1 fruit fly cellular context compared by ENCODE assay signal in the genomic region with DNA sequence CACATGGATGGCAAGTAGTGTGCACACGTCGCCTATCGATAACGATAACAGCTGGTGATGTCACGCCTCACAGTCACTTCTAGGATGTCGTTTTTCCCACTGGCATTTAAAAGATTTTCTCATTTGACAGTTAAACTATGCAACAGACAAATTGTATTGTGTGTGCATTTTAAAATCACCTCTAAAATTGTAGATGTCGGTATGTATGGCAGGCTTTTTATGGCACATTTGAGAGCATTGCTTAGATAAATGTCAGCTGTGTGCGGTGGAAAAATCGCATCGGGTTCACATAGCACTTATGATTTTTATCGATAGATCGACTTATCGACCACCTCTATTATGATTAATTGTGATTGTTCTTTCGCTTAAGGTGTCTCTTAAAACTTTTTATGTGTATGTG.
TF ChIP-seq lines count a peak whose summit lies in the region.

Gene ArgRS, minus strand, starts transcription at position 7 of the 400 bp plus-strand sequence.
Gene CG8578, plus strand, starts transcription at position 338 of the 400 bp plus-strand sequence.

TF ChIP-seq in whole organism, embryonic, 481 proteins besides CTCF, POLR2A, EP300 and RAD21 (continued from another document and continues in another):
- no peak for TF ChIP-seq yki (optimal IDR thresholded peaks at IDR 0.05; lab: Kevin White, UChicago)
- TF ChIP-seq stwl (tag; optimal IDR thresholded peaks at IDR 0.05; lab: Kevin White, UChicago), result peak; percentile 30
- TF ChIP-seq Poxn (GFP tag; IDR thresholded peaks at IDR 0.05; lab: Robert Waterston, UW), result no peak
- no peak for TF ChIP-seq fd102C (GFP tag; optimal IDR thresholded peaks at IDR 0.05; lab: Kevin White, UChicago)
- no peak for TF ChIP-seq CG5180 (GFP tag; optimal IDR thresholded peaks at IDR 0.05; lab: Kevin White, UChicago)
- TF ChIP-seq CG7987 (GFP tag; optimal IDR thresholded peaks at IDR 0.05; lab: Kevin White, UChicago), result no peak
- TF ChIP-seq cas (GFP tag; IDR thresholded peaks at IDR 0.05; lab: Robert Waterston, UW), result 0 out of 2 replicates have a peak, but pooled peaks have one; percentile 28
- TF ChIP-seq pnt (GFP tag; optimal IDR thresholded peaks at IDR 0.05; lab: Kevin White, UChicago), result peak; percentile 86
- TF ChIP-seq CG4707 (GFP tag; optimal IDR thresholded peaks at IDR 0.05; lab: Kevin White, UChicago), result no peak
- TF ChIP-seq emc (GFP tag; optimal IDR thresholded peaks at IDR 0.05; lab: Kevin White, UChicago), result no peak
- peak; percentile 55; the same call in 1 of the 3 replicates for TF ChIP-seq mld (GFP tag; IDR thresholded peaks at IDR 0.05; lab: Robert Waterston, UW; ENCODE audit: partially characterized antibody)
- TF ChIP-seq Tbp (GFP tag; optimal IDR thresholded peaks at IDR 0.05; lab: Kevin White, UChicago), result no peak
- peak; percentile 74 for TF ChIP-seq CG17829 (tag; optimal IDR thresholded peaks at IDR 0.05; lab: Kevin White, UChicago)
- peak; percentile 22 for TF ChIP-seq CG17385 (GFP tag; optimal IDR thresholded peaks at IDR 0.05; lab: Kevin White, UChicago)
- TF ChIP-seq Trl (optimal IDR thresholded peaks at IDR 0.05; lab: Kevin White, UChicago), result no peak
- peak; percentile 82 for TF ChIP-seq Trl (GFP tag; optimal IDR thresholded peaks at IDR 0.05; lab: Kevin White, UChicago)
- no peak for TF ChIP-seq rib (GFP tag; IDR thresholded peaks at IDR 0.05; lab: Robert Waterston, UW)
- no peak for TF ChIP-seq Dbx (GFP tag; IDR thresholded peaks at IDR 0.05; lab: Robert Waterston, UW)
- no peak for TF ChIP-seq CG11504 (tag; optimal IDR thresholded peaks at IDR 0.05; lab: Kevin White, UChicago)
- TF ChIP-seq CG11456 (GFP tag; IDR thresholded peaks at IDR 0.05; lab: Robert Waterston, UW), result no peak
- peak; percentile 7 for TF ChIP-seq CG8944 (GFP tag; optimal IDR thresholded peaks at IDR 0.05; lab: Kevin White, UChicago)
- peak; percentile 61 for TF ChIP-seq Doc3 (GFP tag; IDR thresholded peaks at IDR 0.05; lab: Robert Waterston, UW; ENCODE audit: partially characterized antibody)
- TF ChIP-seq ap (GFP tag; IDR thresholded peaks at IDR 0.05; lab: Robert Waterston, UW), result no peak
- peak; percentile 20 for TF ChIP-seq gfzf (GFP tag; optimal IDR thresholded peaks at IDR 0.05; lab: Kevin White, UChicago)
- no peak for TF ChIP-seq h (optimal IDR thresholded peaks at IDR 0.05; lab: Kevin White, UChicago)
- TF ChIP-seq CG1647 (GFP tag; optimal IDR thresholded peaks at IDR 0.05; lab: Kevin White, UChicago), result no peak
- no peak for TF ChIP-seq btn (GFP tag; optimal IDR thresholded peaks at IDR 0.05; lab: Kevin White, UChicago)
- TF ChIP-seq Dip3 (GFP tag; optimal IDR thresholded peaks at IDR 0.05; lab: Kevin White, UChicago), result peak; percentile 13
- peak; percentile 88 for TF ChIP-seq slp2 (GFP tag; optimal IDR thresholded peaks at IDR 0.05; lab: Kevin White, UChicago)
- no peak for TF ChIP-seq dimm (GFP tag; IDR thresholded peaks at IDR 0.05; lab: Robert Waterston, UW)
- no peak for TF ChIP-seq CG43689 (GFP tag; IDR thresholded peaks at IDR 0.05; lab: Robert Waterston, UW)
- peak; percentile 80 for TF ChIP-seq CG2712 (tag; optimal IDR thresholded peaks at IDR 0.05; lab: Kevin White, UChicago)
- TF ChIP-seq Pdp1 (GFP tag; optimal IDR thresholded peaks at IDR 0.05; lab: Kevin White, UChicago), result peak; percentile 80 to 88
- TF ChIP-seq prd (optimal IDR thresholded peaks at IDR 0.05; lab: Kevin White, UChicago), result no peak
- peak; percentile 85 for TF ChIP-seq prd (GFP tag; IDR thresholded peaks at IDR 0.05; lab: Robert Waterston, UW)
- no peak; the same call in 2 of the 3 replicates for TF ChIP-seq jigr1 (GFP tag; IDR thresholded peaks at IDR 0.05; lab: Robert Waterston, UW)
- peak; percentile 56 for TF ChIP-seq chn (GFP tag; optimal IDR thresholded peaks at IDR 0.05; lab: Kevin White, UChicago)
- TF ChIP-seq schlank (tag; optimal IDR thresholded peaks at IDR 0.05; lab: Kevin White, UChicago), result peak; percentile 26
- no peak for TF ChIP-seq CG2199 (GFP tag; IDR thresholded peaks at IDR 0.05; lab: Robert Waterston, UW)
- TF ChIP-seq CG3163 (GFP tag; optimal IDR thresholded peaks at IDR 0.05; lab: Kevin White, UChicago), result peak; percentile 40
- TF ChIP-seq CoRest (tag; optimal IDR thresholded peaks at IDR 0.05; lab: Kevin White, UChicago), result peak; percentile 54
- TF ChIP-seq Jarid2 (GFP tag; optimal IDR thresholded peaks at IDR 0.05; lab: Kevin White, UChicago), result no peak
- TF ChIP-seq CG9609 (GFP tag; optimal IDR thresholded peaks at IDR 0.05; lab: Kevin White, UChicago), result peak; percentile 6
- TF ChIP-seq NfI (GFP tag; optimal IDR thresholded peaks at IDR 0.05; lab: Kevin White, UChicago), result no peak
- peak; percentile 60; the same call in 1 of the 2 replicates for TF ChIP-seq stc (GFP tag; IDR thresholded peaks at IDR 0.05; lab: Robert Waterston, UW)
- TF ChIP-seq ase (GFP tag; IDR thresholded peaks at IDR 0.05; lab: Robert Waterston, UW), result peak; percentile 55; the same call in 2 of the 3 replicates
- no peak for TF ChIP-seq CG6175 (GFP tag; IDR thresholded peaks at IDR 0.05; lab: Robert Waterston, UW)
- TF ChIP-seq CG6254 (GFP tag; optimal IDR thresholded peaks at IDR 0.05; lab: Kevin White, UChicago), result no peak
- TF ChIP-seq GATAe (GFP tag; conservative IDR thresholded peaks at IDR 0.05; lab: Robert Waterston, UW), result 0 out of 2 replicates have a peak, but pooled peaks have one; percentile 15
- TF ChIP-seq CG15696 (tag; optimal IDR thresholded peaks at IDR 0.05; lab: Kevin White, UChicago), result no peak
- no peak for TF ChIP-seq sim (GFP tag; IDR thresholded peaks at IDR 0.05; lab: Robert Waterston, UW)
- TF ChIP-seq lola (GFP tag; optimal IDR thresholded peaks at IDR 0.05; lab: Kevin White, UChicago), result peak in 1 of 3 experiments; percentile 26
- peak; percentile 53 for TF ChIP-seq CG1603 (tag; optimal IDR thresholded peaks at IDR 0.05; lab: Kevin White, UChicago)
- peak; percentile 27 for TF ChIP-seq Chrac-16 (GFP tag; optimal IDR thresholded peaks at IDR 0.05; lab: Kevin White, UChicago)
- TF ChIP-seq Oli (tag; optimal IDR thresholded peaks at IDR 0.05; lab: Kevin White, UChicago), result no peak
- TF ChIP-seq grau (tag; optimal IDR thresholded peaks at IDR 0.05; lab: Kevin White, UChicago), result peak; percentile 53
- peak; percentile 48 for TF ChIP-seq sob (GFP tag; IDR thresholded peaks at IDR 0.05; lab: Robert Waterston, UW)
- TF ChIP-seq onecut (GFP tag; IDR thresholded peaks at IDR 0.05; lab: Robert Waterston, UW), result peak; percentile 39
- peak; percentile 19; the same call in 1 of the 2 replicates for TF ChIP-seq Drgx (GFP tag; IDR thresholded peaks at IDR 0.05; lab: Robert Waterston, UW)
- TF ChIP-seq ftz-f1 (GFP tag; optimal IDR thresholded peaks at IDR 0.05; lab: Kevin White, UChicago), result no peak
- TF ChIP-seq ab (GFP tag; optimal IDR thresholded peaks at IDR 0.05; lab: Kevin White, UChicago), result no peak
- TF ChIP-seq ssp (GFP tag; IDR thresholded peaks at IDR 0.05; lab: Robert Waterston, UW), result peak; percentile 95
- TF ChIP-seq CG32532 (GFP tag; IDR thresholded peaks at IDR 0.05; lab: Robert Waterston, UW), result no peak; the same call in 1 of the 2 replicates
- peak; percentile 56; the same call in 1 of the 2 replicates for TF ChIP-seq CG8765 (GFP tag; IDR thresholded peaks at IDR 0.05; lab: Robert Waterston, UW)
- TF ChIP-seq bab2 (GFP tag; optimal IDR thresholded peaks at IDR 0.05; lab: Kevin White, UChicago), result peak; percentile 84
- TF ChIP-seq NC2α (GFP tag; optimal IDR thresholded peaks at IDR 0.05; lab: Kevin White, UChicago), result no peak
- TF ChIP-seq CG3847 (GFP tag; IDR thresholded peaks at IDR 0.05; lab: Robert Waterston, UW), result no peak
- no peak for TF ChIP-seq usp (GFP tag; optimal IDR thresholded peaks at IDR 0.05; lab: Kevin White, UChicago)
- no peak for TF ChIP-seq Sox100B (GFP tag; optimal IDR thresholded peaks at IDR 0.05; lab: Kevin White, UChicago)
- TF ChIP-seq Myb (GFP tag; optimal IDR thresholded peaks at IDR 0.05; lab: Kevin White, UChicago), result peak; percentile 42
- TF ChIP-seq unc-4 (GFP tag; IDR thresholded peaks at IDR 0.05; lab: Robert Waterston, UW; ENCODE audit: partially characterized antibody), result peak; percentile 79
- no peak for TF ChIP-seq CG4730 (GFP tag; IDR thresholded peaks at IDR 0.05; lab: Robert Waterston, UW)
- TF ChIP-seq CG12769 (tag; optimal IDR thresholded peaks at IDR 0.05; lab: Kevin White, UChicago), result no peak
- no peak for TF ChIP-seq fd64A (GFP tag; optimal IDR thresholded peaks at IDR 0.05; lab: Kevin White, UChicago)
- no peak for TF ChIP-seq CG13123 (GFP tag; optimal IDR thresholded peaks at IDR 0.05; lab: Kevin White, UChicago)
- TF ChIP-seq Hmx (GFP tag; optimal IDR thresholded peaks at IDR 0.05; lab: Kevin White, UChicago), result no peak
- peak; percentile 24 for TF ChIP-seq tin (GFP tag; optimal IDR thresholded peaks at IDR 0.05; lab: Kevin White, UChicago)
- peak; percentile 37 for TF ChIP-seq maf-S (GFP tag; optimal IDR thresholded peaks at IDR 0.05; lab: Kevin White, UChicago)
- no peak for TF ChIP-seq Sox102F (GFP tag; optimal IDR thresholded peaks at IDR 0.05; lab: Kevin White, UChicago)
- TF ChIP-seq z (GFP tag; IDR thresholded peaks at IDR 0.05; lab: Robert Waterston, UW), result no peak
- TF ChIP-seq CG6854 (GFP tag; optimal IDR thresholded peaks at IDR 0.05; lab: Kevin White, UChicago), result no peak
- peak in 1 of 2 experiments; percentile 18 for TF ChIP-seq Hr51 (GFP tag; optimal IDR thresholded peaks at IDR 0.05; lab: Kevin White, UChicago)
- TF ChIP-seq abd-A (tag; optimal IDR thresholded peaks at IDR 0.05; lab: Kevin White, UChicago), result no peak
- TF ChIP-seq CG10565 (GFP tag; optimal IDR thresholded peaks at IDR 0.05; lab: Kevin White, UChicago), result no peak
- TF ChIP-seq Dll (GFP tag; IDR thresholded peaks at IDR 0.05; lab: Robert Waterston, UW; ENCODE audit: partially characterized antibody), result peak; percentile 85
- TF ChIP-seq CG17359 (tag; optimal IDR thresholded peaks at IDR 0.05; lab: Kevin White, UChicago), result no peak
- no peak for TF ChIP-seq CG5245 (GFP tag; optimal IDR thresholded peaks at IDR 0.05; lab: Kevin White, UChicago)
- TF ChIP-seq CG32767 (GFP tag; IDR thresholded peaks at IDR 0.05; lab: Robert Waterston, UW), result no peak
- no peak for TF ChIP-seq bowl (GFP tag; IDR thresholded peaks at IDR 0.05; lab: Robert Waterston, UW)
- TF ChIP-seq corto (GFP tag; optimal IDR thresholded peaks at IDR 0.05; lab: Kevin White, UChicago), result no peak
- no peak for TF ChIP-seq eve (GFP tag; optimal IDR thresholded peaks at IDR 0.05; lab: Kevin White, UChicago)
- no peak for TF ChIP-seq CG15601 (tag; optimal IDR thresholded peaks at IDR 0.05; lab: Kevin White, UChicago)
- 0 out of 2 replicates have a peak, but pooled peaks have one; percentile 51 for TF ChIP-seq CG10366 (GFP tag; IDR thresholded peaks at IDR 0.05; lab: Robert Waterston, UW)
- peak; percentile 92 for TF ChIP-seq nmo (GFP tag; optimal IDR thresholded peaks at IDR 0.05; lab: Kevin White, UChicago)
- TF ChIP-seq CG10209 (GFP tag; optimal IDR thresholded peaks at IDR 0.05; lab: Kevin White, UChicago), result peak; percentile 25
- peak; percentile 24 for TF ChIP-seq Hr3 (GFP tag; optimal IDR thresholded peaks at IDR 0.05; lab: Kevin White, UChicago)
- TF ChIP-seq CG17568 (GFP tag; optimal IDR thresholded peaks at IDR 0.05; lab: Kevin White, UChicago), result no peak
- no peak for TF ChIP-seq Elba2 (GFP tag; optimal IDR thresholded peaks at IDR 0.05; lab: Kevin White, UChicago)
- no peak for TF ChIP-seq dati (GFP tag; IDR thresholded peaks at IDR 0.05; lab: Robert Waterston, UW)
- TF ChIP-seq E2f2 (GFP tag; IDR thresholded peaks at IDR 0.05; lab: Robert Waterston, UW), result peak; percentile 38; the same call in 1 of the 2 replicates
- no peak for TF ChIP-seq CG11085 (GFP tag; IDR thresholded peaks at IDR 0.05; lab: Robert Waterston, UW)
- peak; percentile 21 for TF ChIP-seq CG10979 (tag; optimal IDR thresholded peaks at IDR 0.05; lab: Kevin White, UChicago)
- TF ChIP-seq Camta (GFP tag; optimal IDR thresholded peaks at IDR 0.05; lab: Kevin White, UChicago), result peak; percentile 85
- no peak for TF ChIP-seq pho (GFP tag; optimal IDR thresholded peaks at IDR 0.05; lab: Kevin White, UChicago)
- no peak for TF ChIP-seq CG11560 (tag; IDR thresholded peaks at IDR 0.05; lab: Robert Waterston, UW)
- no peak for TF ChIP-seq CG9932 (GFP tag; IDR thresholded peaks at IDR 0.05; lab: Robert Waterston, UW)
- no peak for TF ChIP-seq gcm2 (GFP tag; optimal IDR thresholded peaks at IDR 0.05; lab: Kevin White, UChicago)
- TF ChIP-seq dysf (GFP tag; IDR thresholded peaks at IDR 0.05; lab: Robert Waterston, UW), result peak; percentile 84; the same call in 1 of the 3 replicates
- TF ChIP-seq chif (GFP tag; optimal IDR thresholded peaks at IDR 0.05; lab: Kevin White, UChicago), result peak in 1 of 2 experiments; percentile 26
- peak; percentile 16 for TF ChIP-seq Bteb2 (GFP tag; optimal IDR thresholded peaks at IDR 0.05; lab: Kevin White, UChicago)
- TF ChIP-seq CG8359 (GFP tag; optimal IDR thresholded peaks at IDR 0.05; lab: Kevin White, UChicago; ENCODE audit: borderline replicate concordance), result no peak
- TF ChIP-seq NFAT (GFP tag; IDR thresholded peaks at IDR 0.05; lab: Robert Waterston, UW), result no peak
- TF ChIP-seq lab (GFP tag; optimal IDR thresholded peaks at IDR 0.05; lab: Kevin White, UChicago), result no peak
- no peak for TF ChIP-seq ac (GFP tag; optimal IDR thresholded peaks at IDR 0.05; lab: Kevin White, UChicago)
- TF ChIP-seq inv (GFP tag; IDR thresholded peaks at IDR 0.05; lab: Robert Waterston, UW; ENCODE audit: partially characterized antibody), result peak; percentile 85
- no peak for TF ChIP-seq oc (tag; optimal IDR thresholded peaks at IDR 0.05; lab: Kevin White, UChicago)
- peak; percentile 57; the same call in 1 of the 3 replicates for TF ChIP-seq zfh1 (GFP tag; IDR thresholded peaks at IDR 0.05; lab: Robert Waterston, UW)
- TF ChIP-seq Med (GFP tag; lab: Kevin White, UChicago), result peak; percentile 97
- TF ChIP-seq HHEX (GFP tag; optimal IDR thresholded peaks at IDR 0.05; lab: Kevin White, UChicago), result no peak
- TF ChIP-seq zf30C (GFP tag; optimal IDR thresholded peaks at IDR 0.05; lab: Kevin White, UChicago), result no peak
- TF ChIP-seq insv (GFP tag; optimal IDR thresholded peaks at IDR 0.05; lab: Kevin White, UChicago), result peak in 1 of 2 experiments; percentile 40
- peak; percentile 38 for TF ChIP-seq fu2 (GFP tag; optimal IDR thresholded peaks at IDR 0.05; lab: Kevin White, UChicago)
- no peak for TF ChIP-seq Abd-B (GFP tag; optimal IDR thresholded peaks at IDR 0.05; lab: Kevin White, UChicago)
- TF ChIP-seq jumu (GFP tag; optimal IDR thresholded peaks at IDR 0.05; lab: Kevin White, UChicago), result peak; percentile 90
- TF ChIP-seq dm (GFP tag; optimal IDR thresholded peaks at IDR 0.05; lab: Kevin White, UChicago), result peak; percentile 83
- TF ChIP-seq peb (GFP tag; IDR thresholded peaks at IDR 0.05; lab: Robert Waterston, UW), result peak; percentile 41; the same call in 1 of the 2 replicates
- TF ChIP-seq H15 (GFP tag; IDR thresholded peaks at IDR 0.05; lab: Robert Waterston, UW), result no peak
- no peak for TF ChIP-seq CG7556 (GFP tag; optimal IDR thresholded peaks at IDR 0.05; lab: Kevin White, UChicago)
